Worm (Caenorhabditis elegans) whole organism, L4/young adult: ENCODE data around the gene F52B11.5.
A peak's percentile ranks its signal among the peaks of the same experiment; 100 is the strongest.

Experiments used
- W03F9.2 ChIP-seq: fragments of 150-350 bp; optimal IDR thresholded peaks from 2 replicates; lab custom pipeline; 2014; ENCODE audit warnings: missing biosample characterization, missing genetic modification characterization
- dao-5 ChIP-seq: sonication (generic microtip); optimal IDR thresholded peaks from 2 replicates; lab custom pipeline; 2016; ENCODE audit warnings: missing genotype, missing genetic modification characterization, moderate library complexity, missing compliant biosample characterization
- him-1 ChIP-seq: sonication (generic microtip); optimal IDR thresholded peaks from 2 replicates; lab custom pipeline; 2016; ENCODE audit warnings: missing genotype, missing genetic modification reagents, missing genetic modification characterization, missing compliant biosample characterization

F52B11.5 gene

DNA sequence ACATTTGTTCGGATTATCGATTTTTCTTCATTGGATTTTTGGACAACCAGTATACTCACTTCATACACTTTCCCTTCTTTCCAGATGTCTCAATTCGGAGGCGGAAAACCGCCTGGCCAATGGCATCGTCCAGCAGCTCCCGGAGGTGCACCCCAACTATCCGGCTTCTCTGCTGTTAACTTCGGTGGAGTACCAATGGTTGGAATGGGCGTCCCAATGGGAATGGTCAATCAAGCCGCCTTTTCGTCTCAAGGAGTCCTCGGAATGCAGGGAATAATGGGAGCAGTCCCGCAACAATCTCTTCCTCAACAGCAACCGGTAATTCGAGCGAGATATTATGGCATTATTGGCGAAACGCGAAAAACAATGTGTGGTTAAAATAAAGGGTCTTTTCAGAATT, 31.6 kb downstream of the F52B11.5 start, which contains the start of gene ccar-1:
Gene ccar-1 (plus strand): TSS at position 83 of the 400 bp plus-strand sequence.
- TF ChIP-seq W03F9.2 (tag; lab: Kevin White, UChicago) = no peak
- no peak for TF ChIP-seq him-1
- TF ChIP-seq dao-5 (tag; lab: Kevin White, UChicago) = no peak

ce11 chrIV:14070992-14071289, 32.1 kb downstream of the F52B11.5 start:
- TF ChIP-seq him-1 (no peak), dao-5 (tag; lab: Kevin White, UChicago) (no peak), W03F9.2 (tag; lab: Kevin White, UChicago) (peak; percentile 36)

ce11 chrIV:14070185-14070991, 32.6 kb downstream of the F52B11.5 start:
- no peak for TF ChIP-seq dao-5 (tag; lab: Kevin White, UChicago)
- peak; percentile 44 for TF ChIP-seq W03F9.2 (tag; lab: Kevin White, UChicago)

DNA sequence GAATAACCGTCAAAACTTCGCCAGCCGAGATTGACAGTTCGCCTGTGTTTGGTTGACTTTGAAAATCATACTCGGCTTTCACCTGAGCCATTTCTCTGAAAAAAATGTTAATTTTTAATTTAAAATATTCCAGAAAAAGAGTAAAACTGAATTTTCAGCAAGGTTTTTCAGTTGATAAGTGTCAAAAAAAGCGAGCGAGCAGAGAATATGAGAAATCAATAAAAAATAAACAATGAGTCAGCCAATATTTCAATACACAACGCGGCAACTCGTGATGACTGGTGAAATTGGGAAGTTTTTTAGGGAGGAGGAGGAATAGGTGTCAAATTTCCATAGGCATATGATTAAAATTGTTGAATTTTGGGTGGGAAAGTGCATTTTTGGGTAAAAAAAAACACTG, 33.3 kb downstream of the F52B11.5 start, which contains the start of gene lst-4:
Gene lst-4 (minus strand): TSS at position 101 of the 400 bp plus-strand sequence.
- no peak for TF ChIP-seq him-1
- no peak for TF ChIP-seq W03F9.2 (tag; lab: Kevin White, UChicago)
- TF ChIP-seq dao-5 (tag; lab: Kevin White, UChicago) = no peak

DNA sequence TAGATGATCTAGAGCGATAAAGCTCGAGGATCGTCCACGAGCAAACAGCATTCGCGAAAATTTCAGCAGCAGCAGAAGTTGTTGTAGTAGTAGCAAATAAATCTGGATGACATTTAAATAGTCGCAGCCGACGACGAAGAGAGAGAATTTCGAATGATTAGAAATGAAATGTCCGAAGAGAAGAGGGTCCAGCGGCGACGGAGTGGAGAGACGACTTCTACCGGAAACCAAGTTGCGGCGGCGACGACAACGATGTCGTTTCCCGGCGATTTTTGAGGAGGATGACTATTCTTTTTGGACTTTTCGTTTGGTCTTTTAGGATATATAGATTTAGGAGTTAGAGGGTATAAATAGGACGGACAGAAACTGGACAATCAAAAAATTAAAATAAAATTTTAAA, 36.6 kb downstream of the F52B11.5 start:
- TF ChIP-seq dao-5 (tag; lab: Kevin White, UChicago) (no peak), him-1 (no peak), W03F9.2 (tag; lab: Kevin White, UChicago) (no peak)

DNA sequence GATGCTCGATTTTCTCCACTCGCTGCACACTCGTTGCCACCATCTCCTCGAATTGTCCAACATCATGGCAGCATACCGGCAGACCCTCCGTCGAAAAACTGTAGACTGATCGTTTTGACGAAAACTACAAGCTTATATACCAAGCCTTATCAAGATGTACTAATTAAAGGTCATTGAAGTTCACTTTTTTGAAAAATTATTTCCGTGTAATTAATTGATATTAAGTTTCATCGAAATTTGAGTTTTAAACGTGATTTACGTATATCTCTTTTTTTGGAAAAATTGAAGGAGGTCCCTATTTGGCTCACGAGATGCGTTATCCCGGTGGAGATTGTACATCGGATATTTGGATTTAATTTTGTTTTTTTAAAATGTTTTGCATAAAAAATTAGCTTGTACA, 42.4 kb downstream of the F52B11.5 start, which contains the start of gene Y37A1B.4:
Gene Y37A1B.4 (minus strand): TSS at position 101 of the 400 bp plus-strand sequence.
- TF ChIP-seq him-1 (no peak), dao-5 (tag; lab: Kevin White, UChicago) (no peak), W03F9.2 (tag; lab: Kevin White, UChicago) (no peak)
